Worm (Caenorhabditis elegans) whole organism, L1 larva: Measurements from ENCODE around the gene tag-297.

Source experiments
- aly-2 ChIP-seq: fragments of 150-350 bp; optimal IDR thresholded peaks from 2 replicates; lab custom pipeline; 2014; ENCODE audit warnings: missing biosample characterization, missing genetic modification characterization
- blmp-1 ChIP-seq: fragments of 150-350 bp; optimal IDR thresholded peaks from 2 replicates; lab custom pipeline; 2014; ENCODE audit warnings: missing biosample characterization, missing genetic modification characterization
- egl-13 ChIP-seq: sonication (generic microtip); optimal IDR thresholded peaks from 2 replicates; lab custom pipeline; 2016; ENCODE audit warnings: missing genotype, missing genetic modification reagents, missing genetic modification characterization, missing compliant biosample characterization
- mef-2 ChIP-seq: fragments of 150-350 bp; optimal IDR thresholded peaks from 2 replicates; lab custom pipeline; 2014; ENCODE audit warnings: missing biosample characterization, missing genetic modification characterization
- nhr-90 ChIP-seq: sonication (generic microtip); optimal IDR thresholded peaks from 2 replicates; lab custom pipeline; 2016; ENCODE audit warnings: mild to moderate bottlenecking, missing genetic modification characterization, missing compliant biosample characterization; ENCODE audit not compliant: poor library complexity
- unc-98 ChIP-seq: fragments of 200-800 bp; sonication (Bioruptor generic); IDR thresholded peaks from 2 replicates; pipeline ENCODE4 v1.3.6; 2022; ENCODE audit warnings: missing genetic modification characterization, missing compliant biosample characterization

Gene tag-297

DNA sequence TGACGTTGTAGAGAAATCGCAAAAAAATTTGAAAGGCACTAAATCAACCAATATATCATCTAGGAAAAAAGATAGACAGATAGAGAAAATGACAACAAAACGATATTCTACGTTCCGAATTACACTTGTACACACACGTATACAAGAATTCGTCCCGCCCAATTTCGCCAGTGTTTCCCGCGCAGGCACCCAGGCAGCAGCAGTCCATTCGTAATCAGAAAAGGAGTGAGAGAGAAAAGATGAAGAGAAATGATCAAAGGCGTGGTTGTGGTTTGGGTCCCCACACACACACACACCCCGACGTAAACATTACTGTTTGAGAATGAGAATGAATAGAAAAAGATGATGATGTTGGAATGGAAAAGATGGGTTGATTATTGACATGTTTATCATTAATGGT lies 46.2 kb downstream of the tag-297 start (continued):
- TF ChIP-seq unc-98 (GFP tag; lab: Robert Waterston, UW) (no peak), nhr-90 (tag; lab: Kevin White, UChicago) (no peak)
- TF ChIP-seq, all 84 proteins: peak for 7

DNA sequence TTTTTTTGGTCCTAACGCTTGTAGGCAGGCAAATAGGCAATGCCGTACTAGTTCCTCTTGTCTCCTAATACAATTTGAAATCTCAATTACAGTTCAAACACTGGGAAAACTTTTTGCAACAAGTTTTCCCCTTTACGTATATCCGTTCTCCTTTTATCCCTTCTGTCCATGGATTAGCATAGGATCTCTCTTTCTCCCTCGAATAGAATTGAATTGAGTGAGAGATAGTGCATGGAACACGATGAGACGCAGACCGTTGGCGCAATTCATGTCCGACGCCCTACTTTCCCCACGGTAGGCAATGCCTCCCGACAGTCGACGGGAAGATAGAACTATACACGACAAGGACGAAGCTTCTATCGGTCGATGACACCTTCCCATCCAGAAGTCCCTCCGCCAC lies 50.7 kb downstream of the tag-297 start, which contains the start of gene hhat-1:
hhat-1 (plus strand) TSS at position 301 of the 400 bp plus-strand sequence.
- peak; percentile 71 for TF ChIP-seq blmp-1 (tag; lab: Kevin White, UChicago)
- TF ChIP-seq mef-2 (tag; lab: Kevin White, UChicago): no peak
- TF ChIP-seq aly-2 (tag; lab: Kevin White, UChicago): no peak
- no peak for TF ChIP-seq egl-13 (tag; lab: Kevin White, UChicago)
